Fruit fly (Drosophila melanogaster): ENCODE measurements around the gene CG3199.

Gene CG3199

DNA sequence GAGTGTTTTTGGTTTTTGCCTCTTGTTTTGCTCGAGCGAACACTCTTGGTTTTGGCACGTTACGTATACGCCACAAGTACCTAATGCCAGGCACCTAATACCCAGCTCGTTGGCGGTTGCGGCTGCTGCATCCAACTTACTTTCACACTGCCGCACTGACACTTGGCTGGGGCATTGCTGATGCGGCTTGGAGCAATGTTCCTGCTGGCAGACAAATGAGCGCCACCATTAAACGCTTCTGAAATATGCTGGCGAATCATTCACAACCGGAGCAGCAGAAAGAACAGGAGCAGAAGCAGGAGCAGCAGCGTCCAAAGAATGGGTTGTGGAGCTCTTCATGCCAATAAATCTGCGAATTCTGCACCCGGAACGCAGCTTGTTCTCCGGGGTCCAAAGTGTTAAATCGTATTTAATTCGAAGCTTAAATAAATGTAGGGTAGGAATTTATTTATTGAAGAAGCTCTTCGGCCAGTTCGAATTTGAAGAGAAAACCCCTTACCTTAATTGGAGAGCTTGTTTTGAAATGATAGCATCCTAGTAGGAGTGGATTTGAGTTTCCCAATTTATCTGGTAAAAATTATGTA lies at the start of gene CG3199:
CG3199 (plus strand) TSS at position 534 of the 584 bp plus-strand sequence.
- TF ChIP-seq CG13204 (GFP tag; optimal IDR thresholded peaks at IDR 0.05) (no peak), CG15710 (tag; optimal IDR thresholded peaks at IDR 0.05) (no peak), CG12605 (GFP tag; IDR thresholded peaks at IDR 0.05) (no peak), rn (GFP tag; IDR thresholded peaks at IDR 0.05) (no peak), CG8159 (tag; optimal IDR thresholded peaks at IDR 0.05) (no peak), CG9948 (tag; optimal IDR thresholded peaks at IDR 0.05) (no peak), Pif1A (GFP tag; optimal IDR thresholded peaks at IDR 0.05) (no peak), CG8301 (tag; optimal IDR thresholded peaks at IDR 0.05) (no peak), CG10348 (GFP tag; IDR thresholded peaks at IDR 0.05) (no peak), Ets98B (GFP tag; IDR thresholded peaks at IDR 0.05) (no peak), CG4496 (GFP tag; IDR thresholded peaks at IDR 0.05) (no peak), CG14655 (GFP tag; optimal IDR thresholded peaks at IDR 0.05) (no peak), fd96Ca (GFP tag; IDR thresholded peaks at IDR 0.05) (no peak)

DNA sequence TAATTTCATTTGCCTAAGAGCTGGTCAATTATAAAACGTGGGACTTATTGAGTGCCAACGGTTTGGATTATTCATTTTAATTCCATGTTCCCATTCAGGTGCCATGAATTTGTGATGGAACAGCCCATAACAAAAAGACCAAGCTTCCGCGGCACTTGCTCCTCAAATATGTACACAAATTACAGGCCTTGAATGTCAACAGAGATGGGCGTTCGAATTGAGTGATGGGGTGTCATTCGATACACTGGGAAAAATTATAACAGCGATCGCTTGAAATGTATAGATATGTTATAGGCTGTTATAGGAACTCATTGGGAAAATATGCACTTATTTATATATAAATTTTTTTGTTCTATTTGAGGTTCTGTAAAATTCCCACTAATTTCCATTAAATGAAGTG lies 46.4 kb upstream of the CG3199 start:
- TF ChIP-seq CG4496 (GFP tag; IDR thresholded peaks at IDR 0.05): no peak
- no peak for TF ChIP-seq Pif1B (GFP tag; optimal IDR thresholded peaks at IDR 0.05)
- no peak for TF ChIP-seq CG34367 (tag; optimal IDR thresholded peaks at IDR 0.05)
- TF ChIP-seq Pif1A (GFP tag; optimal IDR thresholded peaks at IDR 0.05): no peak
- no peak for TF ChIP-seq fd96Ca (GFP tag; IDR thresholded peaks at IDR 0.05)
- TF ChIP-seq CG9948 (tag; optimal IDR thresholded peaks at IDR 0.05): no peak
- TF ChIP-seq gl (tag; optimal IDR thresholded peaks at IDR 0.05): no peak
- TF ChIP-seq D1 (tag; optimal IDR thresholded peaks at IDR 0.05): no peak
- TF ChIP-seq CG8301 (tag; optimal IDR thresholded peaks at IDR 0.05): no peak
- TF ChIP-seq Snoo (tag; optimal IDR thresholded peaks at IDR 0.05): no peak
- no peak for TF ChIP-seq CG12605 (GFP tag; IDR thresholded peaks at IDR 0.05)
- no peak for TF ChIP-seq rn (GFP tag; IDR thresholded peaks at IDR 0.05)
- no peak for TF ChIP-seq CG13204 (GFP tag; optimal IDR thresholded peaks at IDR 0.05)
- no peak for TF ChIP-seq CG8159 (tag; optimal IDR thresholded peaks at IDR 0.05)

DNA sequence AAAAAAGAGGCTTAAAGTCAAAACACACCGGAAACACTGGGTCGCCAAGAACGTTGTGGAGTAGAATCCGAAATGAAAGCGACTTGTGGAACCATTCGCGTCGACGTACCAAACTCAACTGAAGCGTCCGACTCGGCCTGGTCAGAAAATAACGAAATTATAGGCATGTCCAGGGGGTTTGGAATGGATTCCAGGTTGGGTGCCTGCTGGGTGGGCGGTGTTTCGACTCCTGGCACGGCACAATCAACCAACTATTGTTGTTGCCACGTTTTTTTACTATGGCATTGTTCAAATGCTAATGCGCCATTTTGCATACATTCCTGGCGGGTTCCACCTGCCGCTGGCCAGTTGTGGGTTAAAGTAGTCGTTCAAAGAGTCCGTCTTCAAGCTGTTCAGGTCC lies 44.2 kb upstream of the CG3199 start, which contains the start of gene Kif19A:
Kif19A (minus strand) TSS at position 101 of the 400 bp plus-strand sequence.
- no peak for TF ChIP-seq Ets98B (GFP tag; IDR thresholded peaks at IDR 0.05)
- no peak for TF ChIP-seq CG32121 (GFP tag; IDR thresholded peaks at IDR 0.05)
- TF ChIP-seq D1 (tag; optimal IDR thresholded peaks at IDR 0.05): no peak

DNA sequence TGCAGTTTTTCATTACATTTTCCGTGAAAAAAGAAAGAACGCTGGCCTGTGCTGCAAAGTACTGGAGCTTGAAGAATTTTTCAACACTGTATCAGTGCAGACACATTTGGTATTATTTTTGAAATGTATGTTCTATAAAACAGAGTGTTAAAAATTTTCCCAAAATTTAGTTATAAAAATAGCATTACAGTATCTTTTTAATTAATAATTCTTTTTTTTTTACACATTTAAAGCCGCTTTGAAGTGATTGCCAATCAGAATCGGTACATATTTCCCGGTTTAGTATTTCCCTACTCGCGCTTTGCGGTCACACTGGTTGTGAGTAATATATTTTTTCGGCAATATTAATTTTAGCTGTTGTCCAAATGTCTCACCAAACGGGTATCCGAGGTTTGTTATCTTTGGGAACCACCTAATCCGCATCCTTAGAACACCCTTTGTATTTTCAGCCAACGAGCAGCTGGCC lies 40.1 kb upstream of the CG3199 start, which contains the start of the genes Abi and twf:
Abi (minus strand) TSS at position 74 of the 466 bp plus-strand sequence.
twf (plus strand) TSS at position 308 of the 466 bp plus-strand sequence.
- no peak for TF ChIP-seq CG10348 (GFP tag; IDR thresholded peaks at IDR 0.05)
- peak; percentile 29 for TF ChIP-seq CG34367 (tag; optimal IDR thresholded peaks at IDR 0.05)
- TF ChIP-seq Snoo (tag; optimal IDR thresholded peaks at IDR 0.05): no peak
- TF ChIP-seq rn (GFP tag; IDR thresholded peaks at IDR 0.05): no peak
- TF ChIP-seq CG8159 (tag; optimal IDR thresholded peaks at IDR 0.05): peak; percentile 45
- no peak for TF ChIP-seq CG14655 (GFP tag; optimal IDR thresholded peaks at IDR 0.05)
- no peak for TF ChIP-seq Pif1A (GFP tag; optimal IDR thresholded peaks at IDR 0.05)
- TF ChIP-seq CG13204 (GFP tag; optimal IDR thresholded peaks at IDR 0.05): no peak
- peak; percentile 30; the same call in 1 of the 2 replicates for TF ChIP-seq CG32121 (GFP tag; IDR thresholded peaks at IDR 0.05)
- TF ChIP-seq CG9948 (tag; optimal IDR thresholded peaks at IDR 0.05): peak; percentile 35
- peak; percentile 47 for TF ChIP-seq CG15710 (tag; optimal IDR thresholded peaks at IDR 0.05)
- peak; percentile 44 for TF ChIP-seq CG17806 (tag; optimal IDR thresholded peaks at IDR 0.05)
- no peak for TF ChIP-seq Pif1B (GFP tag; optimal IDR thresholded peaks at IDR 0.05)
- TF ChIP-seq CG12605 (GFP tag; IDR thresholded peaks at IDR 0.05): no peak
- no peak for TF ChIP-seq D1 (tag; optimal IDR thresholded peaks at IDR 0.05)
- no peak for TF ChIP-seq EcR (GFP tag; optimal IDR thresholded peaks at IDR 0.05)
- no peak for TF ChIP-seq gl (tag; optimal IDR thresholded peaks at IDR 0.05)
- peak; percentile 35; the same call in 1 of the 2 replicates for TF ChIP-seq Ets98B (GFP tag; IDR thresholded peaks at IDR 0.05)
- TF ChIP-seq CG8301 (tag; optimal IDR thresholded peaks at IDR 0.05): no peak
- no peak for TF ChIP-seq fd96Ca (GFP tag; IDR thresholded peaks at IDR 0.05)
- TF ChIP-seq CG4496 (GFP tag; IDR thresholded peaks at IDR 0.05): peak; percentile 31; the same call in 1 of the 3 replicates

DNA sequence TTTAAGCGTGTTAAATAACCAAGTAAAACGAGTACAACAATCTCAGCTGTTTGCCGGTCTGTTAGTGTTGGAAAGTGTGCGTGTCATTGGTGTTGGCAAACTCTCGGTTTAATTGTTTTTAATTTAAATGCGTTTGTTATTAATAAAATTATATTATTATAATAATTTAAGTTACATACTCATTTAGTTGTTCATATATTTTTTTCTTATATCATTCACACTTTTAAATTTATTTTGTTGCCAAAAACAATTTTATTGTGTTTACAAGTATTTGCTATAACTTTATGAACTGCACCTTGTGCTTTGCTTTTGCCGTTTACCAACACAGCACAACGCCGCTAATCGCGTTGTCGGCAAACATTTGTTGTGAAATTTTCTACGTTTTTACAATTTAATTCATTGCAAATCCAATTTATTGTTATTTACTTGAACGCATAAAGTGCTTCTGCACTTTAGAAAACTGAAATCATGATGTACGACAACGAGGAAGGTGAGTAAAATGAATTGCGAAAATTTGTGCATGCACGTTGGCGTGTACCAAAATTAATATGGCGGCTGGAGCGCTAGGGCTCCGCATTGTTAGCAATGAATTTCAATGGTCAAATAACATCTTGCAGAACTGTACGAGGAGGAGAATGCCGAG lies 36.9 kb upstream of the CG3199 start, which contains the start of the genes 140up and Polr2B:
140up (minus strand) TSS at position 70 of the 643 bp plus-strand sequence.
Polr2B (plus strand) TSS at position 313 of the 643 bp plus-strand sequence.
- TF ChIP-seq D1 (tag; optimal IDR thresholded peaks at IDR 0.05) (peak; percentile 89), CG15710 (tag; optimal IDR thresholded peaks at IDR 0.05) (peak; percentile 91), Pif1B (GFP tag; optimal IDR thresholded peaks at IDR 0.05) (peak; percentile 80), CG14655 (GFP tag; optimal IDR thresholded peaks at IDR 0.05) (no peak), CG17806 (tag; optimal IDR thresholded peaks at IDR 0.05) (peak; percentile 82), CG10348 (GFP tag; IDR thresholded peaks at IDR 0.05) (peak; percentile 52), Pif1A (GFP tag; optimal IDR thresholded peaks at IDR 0.05) (peak; percentile 69), Snoo (tag; optimal IDR thresholded peaks at IDR 0.05) (peak; percentile 83), fd96Ca (GFP tag; IDR thresholded peaks at IDR 0.05) (peak; percentile 65), CG12605 (GFP tag; IDR thresholded peaks at IDR 0.05) (peak; percentile 41; the same call in 1 of the 2 replicates), CG9948 (tag; optimal IDR thresholded peaks at IDR 0.05) (peak; percentile 88), CG8301 (tag; optimal IDR thresholded peaks at IDR 0.05) (no peak), CG13204 (GFP tag; optimal IDR thresholded peaks at IDR 0.05) (no peak), EcR (GFP tag; optimal IDR thresholded peaks at IDR 0.05) (no peak), CG34367 (tag; optimal IDR thresholded peaks at IDR 0.05) (peak; percentile 84), CG4496 (GFP tag; IDR thresholded peaks at IDR 0.05) (peak; percentile 89), CG8159 (tag; optimal IDR thresholded peaks at IDR 0.05) (peak; percentile 91), rn (GFP tag; IDR thresholded peaks at IDR 0.05) (peak; percentile 85), Ets98B (GFP tag; IDR thresholded peaks at IDR 0.05) (peak; percentile 85), CG32121 (GFP tag; IDR thresholded peaks at IDR 0.05) (peak; percentile 90), gl (tag; optimal IDR thresholded peaks at IDR 0.05) (peak; percentile 46)

All from whole organism, pupa.